Fruit fly (Drosophila melanogaster) whole organism: Measurements from ENCODE around the gene mEFG1.

Experiments
- CG8478 ChIP-seq: fragments of >200 bp; optimal IDR thresholded peaks from 2 replicates; lab custom pipeline; 2018; ENCODE audit warnings: inconsistent platforms
- Dll ChIP-seq: fragments of >200 bp; optimal IDR thresholded peaks from 2 replicates; lab custom pipeline; 2017
- usp ChIP-seq: fragments of >200 bp; optimal IDR thresholded peaks from 2 replicates; lab custom pipeline; 2017; ENCODE audit warnings: missing biosample characterization, missing genetic modification characterization, mixed read lengths

- TF ChIP-seq Dll (lab: Kevin White, UChicago) (no peak), CG8478 (lab: Kevin White, UChicago) (no peak), usp (no peak)
Measured at dm6 chr2L:7257212-7257611, 34.3 kb upstream of the mEFG1 start, which contains the start of gene CG31909.
